Worm (Caenorhabditis elegans): ENCODE measurements around the gene C08F8.15.

ce11 chrIV:11146492-11146891, 14.1 kb downstream of the C08F8.15 start:
- no peak for TF ChIP-seq flt-1 (GFP tag; IDR thresholded peaks at IDR 0.05)
- TF ChIP-seq tab-1 (GFP tag; IDR thresholded peaks at IDR 0.05), result no peak
- no peak for TF ChIP-seq ref-1 (GFP tag; conservative IDR thresholded peaks at IDR 0.05)
- TF ChIP-seq med-1 (GFP tag; optimal IDR thresholded peaks at IDR 0.05; ENCODE audit: insufficient read depth), result no peak
